Fruit fly (Drosophila melanogaster) whole organism: ENCODE measurements around the gene Nulp1.

Experiments used
- CG8478 ChIP-seq: fragments of >200 bp; optimal IDR thresholded peaks from 2 replicates; lab custom pipeline; 2018; ENCODE audit warnings: inconsistent platforms
- usp ChIP-seq: fragments of >200 bp; optimal IDR thresholded peaks from 2 replicates; lab custom pipeline; 2017; ENCODE audit warnings: missing biosample characterization, missing genetic modification characterization, mixed read lengths

DNA sequence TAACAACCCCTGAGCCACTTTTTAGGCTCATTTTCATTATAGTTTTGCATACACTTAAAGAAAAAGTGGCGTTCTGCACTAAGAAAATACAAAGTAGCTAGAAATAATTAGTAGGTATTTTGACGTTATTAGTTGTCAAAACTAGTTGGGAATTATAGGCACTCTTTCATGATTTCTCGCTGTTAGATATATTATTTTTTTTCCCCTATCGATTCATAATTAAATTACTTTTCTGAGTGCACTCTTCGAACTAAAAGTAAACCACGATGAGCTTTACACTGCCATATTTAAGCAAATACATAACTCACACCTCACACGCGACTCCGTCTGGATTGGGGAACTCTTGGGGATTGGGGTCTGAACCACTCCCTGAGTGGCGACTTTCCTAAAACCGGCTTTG is 37.4 kb upstream of the Nulp1 start:
- no peak for TF ChIP-seq usp (GFP tag; lab: Kevin White, UChicago)
- TF ChIP-seq CG8478 (lab: Kevin White, UChicago): no peak
